Fruit fly (Drosophila melanogaster) Kc167 (cell line): ENCODE results near the gene AP-1sigma.

Experiments used
- h ChIP-seq: fragments of >200 bp; optimal IDR thresholded peaks from 3 replicates; lab custom pipeline; 2018; ENCODE audit warnings: missing external identifiers
- insv ChIP-seq: fragments of >200 bp; optimal IDR thresholded peaks from 3 replicates; lab custom pipeline; 2018; ENCODE audit warnings: missing external identifiers
- psq ChIP-seq: fragments of >200 bp; optimal IDR thresholded peaks from 2 replicates; lab custom pipeline; 2017; ENCODE audit warnings: missing external identifiers
- ttk ChIP-seq: sonication (Bioruptor generic); optimal IDR thresholded peaks from 2 replicates; lab custom pipeline; 2017; ENCODE audit warnings: missing external identifiers

dm6 chr3R:23960865-23961264 is 2.4 kb downstream of the AP-1sigma start:
- TF ChIP-seq psq: no peak
- TF ChIP-seq ttk (lab: Kevin White, UChicago): no peak
- TF ChIP-seq h (lab: Kevin White, UChicago): no peak
- no peak for TF ChIP-seq insv (lab: Kevin White, UChicago)
